Worm (Caenorhabditis elegans): ENCODE data around the gene pdi-2.

The pdi-2 gene

ce11 chrX:4528905-4529304 is 5.0 kb downstream of the pdi-2 start:
- TF ChIP-seq nhr-77 (tag; optimal IDR thresholded peaks at IDR 0.05) (no peak), grh-1 (GFP tag; IDR thresholded peaks at IDR 0.05) (peak; percentile 49; the same call in 1 of the 2 replicates), mep-1 (tag; optimal IDR thresholded peaks at IDR 0.05) (peak; percentile 5), pax-3 (tag; optimal IDR thresholded peaks at IDR 0.05) (no peak), sptf-1 (tag; optimal IDR thresholded peaks at IDR 0.05) (no peak), unc-130 (tag; optimal IDR thresholded peaks at IDR 0.05) (peak; percentile 83), Y116A8C.19 (tag; optimal IDR thresholded peaks at IDR 0.05; ENCODE audit: borderline replicate concordance) (no peak), elt-2 (tag; optimal IDR thresholded peaks at IDR 0.05) (peak; percentile 71), lin-13 (GFP tag; optimal IDR thresholded peaks at IDR 0.05) (peak; percentile 3), hpl-2 (GFP tag; optimal IDR thresholded peaks at IDR 0.05) (peak; percentile 24), mdl-1 (tag; optimal IDR thresholded peaks at IDR 0.05) (peak in 1 of 2 experiments; percentile 96), nhr-47 (tag; optimal IDR thresholded peaks at IDR 0.05) (peak; percentile 60), nhr-19 (GFP tag; conservative IDR thresholded peaks at IDR 0.05) (peak; percentile 68), nhr-20 (tag; optimal IDR thresholded peaks at IDR 0.05) (peak; percentile 96), vab-15 (tag; optimal IDR thresholded peaks at IDR 0.05) (no peak), nhr-71 (tag; optimal IDR thresholded peaks at IDR 0.05) (peak; percentile 83), swsn-7 (tag; optimal IDR thresholded peaks at IDR 0.05) (peak; percentile 12), nhr-90 (tag; optimal IDR thresholded peaks at IDR 0.05; ENCODE audit: poor library complexity) (peak; percentile 87), lin-14 (GFP tag; optimal IDR thresholded peaks at IDR 0.05) (peak; percentile 91), skn-1 (tag; optimal IDR thresholded peaks at IDR 0.05) (peak; percentile 40), jun-1 (tag; optimal IDR thresholded peaks at IDR 0.05) (peak; percentile 37), efl-1 (optimal IDR thresholded peaks at IDR 0.05) (no peak), efl-1 (GFP tag; optimal IDR thresholded peaks at IDR 0.05 in 1 of 2) (peak in 1 of 2 experiments; percentile 68), hlh-17 (GFP tag; optimal IDR thresholded peaks at IDR 0.05; ENCODE audit: borderline replicate concordance) (no peak), snu-23 (GFP tag; optimal IDR thresholded peaks at IDR 0.05) (peak; percentile 79), lsy-2 (tag; optimal IDR thresholded peaks at IDR 0.05) (peak; percentile 18 to 47), dpl-1 (GFP tag; optimal IDR thresholded peaks at IDR 0.05) (peak in 1 of 3 experiments; percentile 3), tbx-2 (tag; optimal IDR thresholded peaks at IDR 0.05) (peak; percentile 74), C16A3.4 (tag; optimal IDR thresholded peaks at IDR 0.05) (peak; percentile 32), lin-35 (GFP tag; optimal IDR thresholded peaks at IDR 0.05) (peak in 1 of 2 experiments; percentile 73), nhr-28 (tag; optimal IDR thresholded peaks at IDR 0.05) (no peak), irx-1 (tag; optimal IDR thresholded peaks at IDR 0.05) (peak; percentile 8), nhr-85 (tag) (peak; percentile 98), blmp-1 (tag; optimal IDR thresholded peaks at IDR 0.05) (peak; percentile 92), nhr-237 (tag; optimal IDR thresholded peaks at IDR 0.05) (no peak), tlp-1 (tag; optimal IDR thresholded peaks at IDR 0.05) (no peak), lir-3 (tag; optimal IDR thresholded peaks at IDR 0.05; ENCODE audit: poor library complexity) (peak; percentile 11), elt-3 (tag; optimal IDR thresholded peaks at IDR 0.05) (peak; percentile 40 to 99 (median 90)), xbp-1 (tag; optimal IDR thresholded peaks at IDR 0.05) (peak; percentile 84)

ce11 chrX:4530426-4531044 is 6.6 kb downstream of the pdi-2 start:
- TF ChIP-seq Y116A8C.19 (tag; optimal IDR thresholded peaks at IDR 0.05; ENCODE audit: borderline replicate concordance) (no peak), unc-130 (tag; optimal IDR thresholded peaks at IDR 0.05) (no peak), elt-2 (tag; optimal IDR thresholded peaks at IDR 0.05) (peak; percentile 38), ets-5 (GFP tag; IDR thresholded peaks at IDR 0.05) (no peak), ces-1 (GFP tag; optimal IDR thresholded peaks at IDR 0.05) (no peak), efl-1 (optimal IDR thresholded peaks at IDR 0.05) (no peak), efl-1 (GFP tag; optimal IDR thresholded peaks at IDR 0.05 in 1 of 2) (peak in 1 of 2 experiments; percentile 52), lin-15B (tag; optimal IDR thresholded peaks at IDR 0.05) (no peak), nhr-237 (tag; optimal IDR thresholded peaks at IDR 0.05) (no peak), sox-4 (tag; optimal IDR thresholded peaks at IDR 0.05) (no peak), fkh-10 (GFP tag; optimal IDR thresholded peaks at IDR 0.05) (no peak), pag-3 (tag; optimal IDR thresholded peaks at IDR 0.05; ENCODE audit: borderline replicate concordance, insufficient read depth) (no peak), nhr-20 (tag; optimal IDR thresholded peaks at IDR 0.05) (peak; percentile 13), nhr-76 (tag; optimal IDR thresholded peaks at IDR 0.05) (no peak), lin-14 (GFP tag; optimal IDR thresholded peaks at IDR 0.05) (peak; percentile 38), C34B4.2 (tag; optimal IDR thresholded peaks at IDR 0.05) (no peak), jun-1 (tag; optimal IDR thresholded peaks at IDR 0.05) (no peak), nhr-85 (tag) (peak; percentile 57), ceh-82 (tag; optimal IDR thresholded peaks at IDR 0.05) (no peak)
